Fruit fly (Drosophila melanogaster) whole organism, embryonic: Measurements from ENCODE around the gene IKKbeta.
A peak's percentile ranks its signal among the peaks of the same experiment; 100 is the strongest.

ENCODE experiments used
- Atf3 ChIP-seq: fragments of 200-800 bp; sonication (Bioruptor generic); optimal IDR thresholded peaks from 3 replicates; lab custom pipeline; 2016; ENCODE audit warnings: missing biosample characterization, missing genetic modification characterization
- CG17186 ChIP-seq: fragments of 200-800 bp; sonication (Bioruptor generic); optimal IDR thresholded peaks from 3 replicates; lab custom pipeline; 2017; ENCODE audit warnings: missing biosample characterization, missing genetic modification reagents, missing genetic modification characterization
- CG32772 ChIP-seq: fragments of 200-800 bp; sonication (Bioruptor generic); IDR thresholded peaks from 2 replicates; pipeline ENCODE4 v1.3.6; 2022; ENCODE audit warnings: missing biosample characterization, missing genetic modification characterization
- CG34376 ChIP-seq: fragments of 200-800 bp; sonication (Bioruptor generic); optimal IDR thresholded peaks from 2 replicates; lab custom pipeline; 2018; ENCODE audit warnings: missing biosample characterization, mild to moderate bottlenecking, missing genetic modification characterization
- CG4282 ChIP-seq: fragments of 200-800 bp; sonication (Bioruptor generic); optimal IDR thresholded peaks from 2 replicates; lab custom pipeline; 2016; ENCODE audit warnings: missing biosample characterization, missing genetic modification characterization
- CG4617 ChIP-seq: fragments of 200-800 bp; sonication (Bioruptor generic); optimal IDR thresholded peaks from 3 replicates; lab custom pipeline; 2016; ENCODE audit warnings: missing biosample characterization, missing genetic modification characterization, borderline replicate concordance
- CG4730 ChIP-seq: fragments of 200-800 bp; sonication (Bioruptor generic); IDR thresholded peaks from 2 replicates; pipeline ENCODE4 v1.3.6; 2022; ENCODE audit warnings: missing biosample characterization, missing genetic modification characterization
- CG6254 ChIP-seq: fragments of 200-800 bp; sonication (Bioruptor generic); optimal IDR thresholded peaks from 3 replicates; lab custom pipeline; 2017; ENCODE audit warnings: mild to moderate bottlenecking, missing biosample characterization, missing genetic modification reagents, missing genetic modification characterization
- CG7745 ChIP-seq: fragments of 200-800 bp; sonication (Bioruptor generic); optimal IDR thresholded peaks from 2 replicates; lab custom pipeline; 2018; ENCODE audit warnings: missing biosample characterization, mild to moderate bottlenecking, missing genetic modification characterization, moderate library complexity
- CG8478 ChIP-seq: fragments of >200 bp; optimal IDR thresholded peaks from 2 replicates; lab custom pipeline; 2018
- CG9727 ChIP-seq: fragments of 200-800 bp; sonication (Bioruptor generic); optimal IDR thresholded peaks from 3 replicates; lab custom pipeline; 2017; ENCODE audit warnings: missing biosample characterization, mild to moderate bottlenecking, missing genetic modification characterization
- Dll ChIP-seq: fragments of 200-800 bp; sonication (Bioruptor generic); IDR thresholded peaks from 4 replicates; pipeline ENCODE4 v1.3.6; 2022; ENCODE audit warnings: missing biosample characterization, missing genetic modification characterization; ENCODE audit not compliant: partially characterized antibody
- Drgx ChIP-seq: fragments of 200-800 bp; sonication (Bioruptor generic); IDR thresholded peaks from 2 replicates; pipeline ENCODE4 v1.3.6; 2022; ENCODE audit warnings: missing biosample characterization, missing genetic modification characterization
- E2f1 ChIP-seq: fragments of 200-800 bp; sonication (Bioruptor generic); IDR thresholded peaks from 2 replicates; pipeline ENCODE4 v1.3.6; 2022; ENCODE audit warnings: missing biosample characterization, missing genetic modification characterization
- E2f2 ChIP-seq: fragments of 200-800 bp; sonication (Bioruptor generic); IDR thresholded peaks from 2 replicates; pipeline ENCODE4 v1.3.6; 2022; ENCODE audit warnings: missing biosample characterization, missing genetic modification characterization
- Ets65A ChIP-seq: fragments of 200-800 bp; sonication (Bioruptor generic); peaks from one replicate; lab custom pipeline; 2016; ENCODE audit warnings: missing biosample characterization, missing genetic modification characterization
- GATAe ChIP-seq: fragments of 200-800 bp; sonication (Bioruptor generic); conservative IDR thresholded peaks from 2 replicates; pipeline ENCODE4 v1.3.6; 2022; ENCODE audit warnings: missing biosample characterization, missing genetic modification characterization
- Hey ChIP-seq: fragments of 200-800 bp; sonication (Bioruptor generic); optimal IDR thresholded peaks from 3 replicates; lab custom pipeline; 2018; ENCODE audit warnings: missing biosample characterization, mild to moderate bottlenecking, missing genetic modification characterization
- Hr39 ChIP-seq: fragments of >200 bp; optimal IDR thresholded peaks from 2 replicates; lab custom pipeline; 2017
- Neu2 ChIP-seq: fragments of 200-800 bp; sonication (Bioruptor generic); optimal IDR thresholded peaks from 3 replicates; lab custom pipeline; 2016; ENCODE audit warnings: missing biosample characterization, missing genetic modification characterization, borderline replicate concordance
- Nf-YB ChIP-seq: fragments of 200-800 bp; sonication (Bioruptor generic); optimal IDR thresholded peaks from 3 replicates; lab custom pipeline; 2019; ENCODE audit warnings: missing biosample characterization, mild to moderate bottlenecking, missing genetic modification characterization, moderate library complexity
- Nf-YC ChIP-seq: fragments of 200-800 bp; optimal IDR thresholded peaks from 3 replicates; lab custom pipeline; 2019; ENCODE audit warnings: missing biosample characterization, mild to moderate bottlenecking, missing genetic modification characterization, moderate library complexity
- Scr ChIP-seq: fragments of 200-800 bp; sonication (Bioruptor generic); IDR thresholded peaks from 2 replicates; pipeline ENCODE4 v1.3.6; 2022; ENCODE audit warnings: missing biosample characterization, missing genetic modification characterization; ENCODE audit not compliant: partially characterized antibody
- Side ChIP-seq: fragments of 200-800 bp; sonication (Bioruptor generic); optimal IDR thresholded peaks from 2 replicates; lab custom pipeline; 2016; ENCODE audit warnings: missing biosample characterization, missing genetic modification characterization
- abd-A ChIP-seq: fragments of 200-800 bp; sonication (Bioruptor generic); optimal IDR thresholded peaks from 3 replicates; lab custom pipeline; 2019; ENCODE audit warnings: missing biosample characterization, mild to moderate bottlenecking, missing genetic modification characterization, moderate library complexity
- ara ChIP-seq: fragments of 200-800 bp; sonication (Bioruptor generic); IDR thresholded peaks from 2 replicates; pipeline ENCODE4 v1.3.6; 2022; ENCODE audit warnings: missing biosample characterization, missing genetic modification characterization
- cg ChIP-seq: fragments of 200-800 bp; sonication (Bioruptor generic); optimal IDR thresholded peaks from 3 replicates; lab custom pipeline; 2019; ENCODE audit warnings: missing biosample characterization, mild to moderate bottlenecking, missing genetic modification characterization, moderate library complexity
- chinmo ChIP-seq: fragments of 200-800 bp; sonication (Bioruptor generic); IDR thresholded peaks from 4 replicates; pipeline ENCODE4 v1.3.6; 2022; ENCODE audit warnings: missing biosample characterization, missing genetic modification characterization; ENCODE audit not compliant: partially characterized antibody
- crol ChIP-seq: fragments of 200-800 bp; sonication (Bioruptor generic); IDR thresholded peaks from 2 replicates; pipeline ENCODE4 v1.3.6; 2022; ENCODE audit warnings: missing biosample characterization, missing genetic modification characterization
- crp ChIP-seq, 2 experiments: fragments of 200-800 bp; sonication (Bioruptor generic); optimal IDR thresholded peaks; 2 replicates in 1 of 2; 3 replicates in 1 of 2; lab custom pipeline; 2017; ENCODE audit warnings: missing biosample characterization in 2 of 2, missing genetic modification characterization in 2 of 2, mild to moderate bottlenecking in 1 of 2, moderate library complexity in 1 of 2
- dati ChIP-seq: fragments of 200-800 bp; sonication (Bioruptor generic); IDR thresholded peaks from 2 replicates; pipeline ENCODE4 v1.3.6; 2022; ENCODE audit warnings: missing biosample characterization, missing genetic modification characterization
- fd96Cb ChIP-seq: fragments of 200-800 bp; sonication (Bioruptor generic); optimal IDR thresholded peaks from 2 replicates; lab custom pipeline; 2018; ENCODE audit warnings: missing biosample characterization, mild to moderate bottlenecking, missing genetic modification characterization, moderate library complexity
- gce ChIP-seq: fragments of 200-800 bp; sonication (Bioruptor generic); IDR thresholded peaks from 3 replicates; pipeline ENCODE4 v1.3.6; 2022; ENCODE audit warnings: missing biosample characterization, missing genetic modification characterization
- hth ChIP-seq: fragments of >200 bp; optimal IDR thresholded peaks from 2 replicates; lab custom pipeline; 2017; ENCODE audit warnings: inconsistent platforms
- insv ChIP-seq, 2 experiments: fragments of 200-800 bp; sonication (Bioruptor generic); optimal IDR thresholded peaks; 3 replicates each; lab custom pipeline; 2016 to 2018; ENCODE audit warnings: missing biosample characterization in 2 of 2, missing genetic modification characterization in 2 of 2
- ken ChIP-seq: fragments of 200-800 bp; sonication (Bioruptor generic); IDR thresholded peaks from 3 replicates; pipeline ENCODE4 v1.3.6; 2022; ENCODE audit warnings: missing biosample characterization, missing genetic modification characterization
- kni ChIP-seq: fragments of 200-800 bp; sonication (Bioruptor generic); optimal IDR thresholded peaks from 3 replicates; lab custom pipeline; 2017; ENCODE audit warnings: mild to moderate bottlenecking, missing biosample characterization, missing genetic modification reagents, missing genetic modification characterization
- onecut ChIP-seq: fragments of 200-800 bp; sonication (Bioruptor generic); IDR thresholded peaks from 2 replicates; pipeline ENCODE4 v1.3.6; 2022; ENCODE audit warnings: missing biosample characterization, missing genetic modification characterization
- pho ChIP-seq: fragments of 200-800 bp; sonication (Bioruptor generic); optimal IDR thresholded peaks from 2 replicates; lab custom pipeline; 2016; ENCODE audit warnings: missing biosample characterization, missing genetic modification characterization
- pita ChIP-seq: fragments of 200-800 bp; sonication (Bioruptor generic); optimal IDR thresholded peaks from 2 replicates; lab custom pipeline; 2017; ENCODE audit warnings: missing biosample characterization, mild to moderate bottlenecking, missing genetic modification characterization
- row ChIP-seq: fragments of 200-800 bp; sonication (Bioruptor generic); IDR thresholded peaks from 3 replicates; pipeline ENCODE4 v1.3.6; 2022; ENCODE audit warnings: missing biosample characterization, missing genetic modification characterization
- sc ChIP-seq, 3 experiments: fragments of >200 bp in 2 of 3; fragments of 200-800 bp in 1 of 3; sonication (Bioruptor generic) in 1 of 3; optimal IDR thresholded peaks; 2 replicates in 2 of 3; 3 replicates in 1 of 3; lab custom pipeline; 2017; ENCODE audit warnings: mild to moderate bottlenecking in 1 of 3, missing biosample characterization in 1 of 3, missing genetic modification characterization in 1 of 3, missing genetic modification reagents in 1 of 3
- vfl ChIP-seq: fragments of 200-800 bp; sonication (Bioruptor generic); optimal IDR thresholded peaks from 2 replicates; lab custom pipeline; 2016; ENCODE audit warnings: missing biosample characterization, missing genetic modification characterization

Gene IKKbeta

dm6 chr3R:16025587-16026223 is 23.5 kb downstream of the IKKbeta start, which contains the start of gene pnr (continued):
- TF ChIP-seq dati (GFP tag; lab: Robert Waterston, UW) (no peak), GATAe (GFP tag; lab: Robert Waterston, UW) (peak; percentile 99), CG32772 (GFP tag; lab: Robert Waterston, UW) (0 out of 2 replicates have a peak, but pooled peaks have one; percentile 8), abd-A (tag; lab: Kevin White, UChicago) (peak; percentile 97), CG4282 (GFP tag; lab: Kevin White, UChicago) (no peak), Drgx (GFP tag; lab: Robert Waterston, UW) (no peak), Scr (peak; percentile 53), kni (GFP tag; lab: Kevin White, UChicago) (peak; percentile 51), pho (no peak), CG34376 (peak; percentile 55), gce (GFP tag; lab: Robert Waterston, UW) (peak; percentile 39; the same call in 1 of the 3 replicates), crp (GFP tag; optimal IDR thresholded peaks at IDR 0.05; lab: Kevin White, UChicago) (no peak), CG4617 (GFP tag; lab: Kevin White, UChicago) (no peak), insv (GFP tag; optimal IDR thresholded peaks at IDR 0.05; lab: Kevin White, UChicago) (peak; percentile 57 to 94), CG17186 (GFP tag; lab: Kevin White, UChicago) (peak; percentile 1), Dll (GFP tag; lab: Robert Waterston, UW) (0 out of 4 replicates have a peak, but pooled peaks have one; percentile 32), CG8478 (lab: Kevin White, UChicago) (peak; percentile 98), fd96Cb (tag; lab: Kevin White, UChicago) (no peak), Nf-YC (peak; percentile 100), E2f1 (GFP tag; lab: Robert Waterston, UW) (no peak), ara (GFP tag; lab: Robert Waterston, UW) (0 out of 2 replicates have a peak, but pooled peaks have one; percentile 32), pita (GFP tag; lab: Kevin White, UChicago) (no peak), chinmo (GFP tag; lab: Robert Waterston, UW) (peak; percentile 89), CG6254 (peak; percentile 26), CG9727 (GFP tag; lab: Kevin White, UChicago) (peak; percentile 50), Hey (tag; lab: Kevin White, UChicago) (peak; percentile 42), Atf3 (GFP tag; lab: Kevin White, UChicago) (no peak), onecut (GFP tag; lab: Robert Waterston, UW) (peak; percentile 69), CG7745 (peak; percentile 74), ken (GFP tag; lab: Robert Waterston, UW) (0 out of 3 replicates have a peak, but pooled peaks have one; percentile 28), Neu2 (no peak), Side (peak; percentile 20)

- TF ChIP-seq Nf-YB (GFP tag; lab: Kevin White, UChicago) (peak; percentile 91), row (0 out of 3 replicates have a peak, but pooled peaks have one; percentile 0), Ets65A (peak; percentile 60), vfl (no peak), crol (GFP tag; lab: Robert Waterston, UW) (peak; percentile 50), CG4730 (no peak), Nf-YC (peak; percentile 80), sc (optimal IDR thresholded peaks at IDR 0.05; lab: Kevin White, UChicago) (no peak), sc (GFP tag; optimal IDR thresholded peaks at IDR 0.05; lab: Kevin White, UChicago) (no peak), Hr39 (lab: Kevin White, UChicago) (peak; percentile 61), hth (lab: Kevin White, UChicago) (no peak), cg (GFP tag; lab: Kevin White, UChicago) (peak; percentile 7), E2f2 (GFP tag; lab: Robert Waterston, UW) (no peak)
Measured at dm6 chr3R:16024110-16024509, 25.1 kb downstream of the IKKbeta start.
